ENCODE assay signal across 6 worm cellular contexts in genomic region chrV:19724589-19724988, ce11.
A peak's percentile ranks its signal among the peaks of the same experiment; 100 is the strongest.
TF ChIP-seq lines count a peak whose summit lies in the region.

No protein-coding gene starts in this region.

TF ChIP-seq in whole organism, L1 larva, 84 proteins besides CTCF, POLR2A, EP300 and RAD21 (continues in another document):
- TF ChIP-seq tbx-2 (tag; optimal IDR thresholded peaks at IDR 0.05; lab: Kevin White, UChicago) = no peak
- no peak for TF ChIP-seq aha-1 (tag; optimal IDR thresholded peaks at IDR 0.05; lab: Kevin White, UChicago)
- no peak for TF ChIP-seq ceh-88 (GFP tag; IDR thresholded peaks at IDR 0.05; lab: Robert Waterston, UW)
- no peak for TF ChIP-seq lin-14 (GFP tag; optimal IDR thresholded peaks at IDR 0.05; lab: Kevin White, UChicago)
- peak; percentile 31 for TF ChIP-seq nhr-85 (tag; lab: Kevin White, UChicago)
- TF ChIP-seq C04F5.9 (tag; optimal IDR thresholded peaks at IDR 0.05; lab: Kevin White, UChicago) = no peak
- no peak for TF ChIP-seq nhr-84 (tag; optimal IDR thresholded peaks at IDR 0.05; lab: Kevin White, UChicago)
- TF ChIP-seq pag-3 (tag; optimal IDR thresholded peaks at IDR 0.05; lab: Kevin White, UChicago; ENCODE audit: borderline replicate concordance, insufficient read depth) = no peak
- TF ChIP-seq C34B4.2 (tag; optimal IDR thresholded peaks at IDR 0.05; lab: Kevin White, UChicago) = no peak
- TF ChIP-seq efl-3 (GFP tag; optimal IDR thresholded peaks at IDR 0.05; lab: Kevin White, UChicago) = no peak
- TF ChIP-seq rnt-1 (tag; optimal IDR thresholded peaks at IDR 0.05; lab: Kevin White, UChicago) = peak; percentile 40
- no peak for TF ChIP-seq C16A3.4 (tag; optimal IDR thresholded peaks at IDR 0.05; lab: Kevin White, UChicago)
- TF ChIP-seq nhr-19 (GFP tag; conservative IDR thresholded peaks at IDR 0.05; lab: Robert Waterston, UW) = no peak
- no peak for TF ChIP-seq elt-3 (tag; optimal IDR thresholded peaks at IDR 0.05; lab: Kevin White, UChicago)
- no peak for TF ChIP-seq hlh-17 (GFP tag; optimal IDR thresholded peaks at IDR 0.05; lab: Kevin White, UChicago; ENCODE audit: borderline replicate concordance)
- peak; percentile 19 for TF ChIP-seq unc-86 (tag; optimal IDR thresholded peaks at IDR 0.05; lab: Kevin White, UChicago)

TF ChIP-seq in whole organism, L2 larva, 48 proteins besides CTCF, POLR2A, EP300 and RAD21:
- TF ChIP-seq unc-55 (GFP tag; optimal IDR thresholded peaks at IDR 0.05; lab: Kevin White, UChicago) = peak; percentile 9
- peak; percentile 5 for TF ChIP-seq ztf-11 (tag; optimal IDR thresholded peaks at IDR 0.05; lab: Kevin White, UChicago)
- TF ChIP-seq nhr-11 (tag; optimal IDR thresholded peaks at IDR 0.05; lab: Kevin White, UChicago) = no peak

TF ChIP-seq in whole organism, L3 larva, 47 proteins besides CTCF, POLR2A, EP300 and RAD21:
- no peak for TF ChIP-seq nhr-28 (tag; optimal IDR thresholded peaks at IDR 0.05; lab: Kevin White, UChicago)
- TF ChIP-seq hmg-11 (tag; optimal IDR thresholded peaks at IDR 0.05; lab: Kevin White, UChicago) = peak; percentile 15

TF ChIP-seq in whole organism, L4 larva, 104 proteins besides CTCF, POLR2A, EP300 and RAD21:
- TF ChIP-seq lin-15B (tag; optimal IDR thresholded peaks at IDR 0.05; lab: Kevin White, UChicago) (no peak), aha-1 (tag; lab: Kevin White, UChicago) (peak; percentile 75), gei-8 (GFP tag; optimal IDR thresholded peaks at IDR 0.05; lab: Kevin White, UChicago) (no peak), Y5F2A.4 (GFP tag; optimal IDR thresholded peaks at IDR 0.05; lab: Kevin White, UChicago) (no peak)

TF ChIP-seq in whole organism, mixed stage, embryonic, 35 proteins besides CTCF, POLR2A, EP300 and RAD21:
- TF ChIP-seq ces-1 (GFP tag; optimal IDR thresholded peaks at IDR 0.05; lab: Kevin White, UChicago) = peak; percentile 1
- no peak for TF ChIP-seq unc-39 (tag; optimal IDR thresholded peaks at IDR 0.05; lab: Kevin White, UChicago)
TF ChIP-seq in whole organism, mixed stage, embryonic: peak in this region for 1.

TF ChIP-seq in whole organism, young adult, 124 proteins besides CTCF, POLR2A, EP300 and RAD21:
- TF ChIP-seq egl-44 (GFP tag; IDR thresholded peaks at IDR 0.05; lab: Robert Waterston, UW) (no peak), hmg-1.2 (GFP tag; IDR thresholded peaks at IDR 0.05; lab: Robert Waterston, UW) (peak; percentile 62), cebp-1 (GFP tag; IDR thresholded peaks at IDR 0.05; lab: Robert Waterston, UW) (0 out of 2 replicates have a peak, but pooled peaks have one; percentile 13), cebp-1 (tag; optimal IDR thresholded peaks at IDR 0.05; lab: Kevin White, UChicago) (peak; percentile 55)
